Worm (Caenorhabditis elegans) whole organism, L4/young adult: ENCODE measurements around the gene elt-4.

ENCODE experiments used
- dao-5 ChIP-seq: sonication (generic microtip); optimal IDR thresholded peaks from 2 replicates; lab custom pipeline; 2016; ENCODE audit warnings: missing genotype, missing genetic modification characterization, moderate library complexity, missing compliant biosample characterization
- him-1 ChIP-seq: sonication (generic microtip); optimal IDR thresholded peaks from 2 replicates; lab custom pipeline; 2016; ENCODE audit warnings: missing genotype, missing genetic modification reagents, missing genetic modification characterization, missing compliant biosample characterization

- TF ChIP-seq dao-5 (tag; lab: Kevin White, UChicago) = no peak
- TF ChIP-seq him-1 (tag; lab: Kevin White, UChicago) = no peak
Measured at ce11 chrX:10485300-10485755, 10.0 kb downstream of the elt-4 start, which contains the start of gene C33D3.3.
